Fruit fly (Drosophila melanogaster) whole organism, embryonic: ENCODE results near the gene CG13931.
A peak's percentile ranks its signal among the peaks of the same experiment; 100 is the strongest.

Experiments used
- B-H2 ChIP-seq: fragments of 200-800 bp; sonication (Bioruptor generic); optimal IDR thresholded peaks from 2 replicates; lab custom pipeline; 2018; ENCODE audit warnings: missing biosample characterization, mild to moderate bottlenecking, missing genetic modification characterization
- CG1024 ChIP-seq: fragments of 200-800 bp; sonication (Bioruptor generic); IDR thresholded peaks from 2 replicates; pipeline ENCODE4 v1.3.6; 2022; ENCODE audit warnings: missing biosample characterization, missing genetic modification characterization
- CG1233 ChIP-seq: fragments of 200-800 bp; sonication (Bioruptor generic); optimal IDR thresholded peaks from 4 replicates; lab custom pipeline; 2018; ENCODE audit warnings: missing biosample characterization, mild to moderate bottlenecking, missing genetic modification characterization
- CG13287 ChIP-seq: fragments of 200-800 bp; sonication (Bioruptor generic); IDR thresholded peaks from 2 replicates; pipeline ENCODE4 v1.3.6; 2022; ENCODE audit warnings: missing biosample characterization, missing genetic modification characterization; ENCODE audit not compliant: partially characterized antibody
- CG13624 ChIP-seq: fragments of 200-800 bp; sonication (Bioruptor generic); optimal IDR thresholded peaks from 2 replicates; lab custom pipeline; 2016; ENCODE audit warnings: missing biosample characterization, missing genetic modification characterization
- CG13775 ChIP-seq: fragments of 200-800 bp; sonication (Bioruptor generic); optimal IDR thresholded peaks from 3 replicates; lab custom pipeline; 2017; ENCODE audit warnings: missing biosample characterization, mild to moderate bottlenecking, missing genetic modification characterization
- CG14014 ChIP-seq: fragments of 200-800 bp; sonication (Bioruptor generic); IDR thresholded peaks from 2 replicates; pipeline ENCODE4 v1.3.6; 2022; ENCODE audit warnings: missing biosample characterization, missing genetic modification characterization
- CG17328 ChIP-seq: fragments of 200-800 bp; sonication (Bioruptor generic); IDR thresholded peaks from 2 replicates; pipeline ENCODE4 v1.3.6; 2022; ENCODE audit warnings: missing biosample characterization, missing genetic modification characterization
- CG17568 ChIP-seq: fragments of 200-800 bp; sonication (Bioruptor generic); optimal IDR thresholded peaks from 2 replicates; lab custom pipeline; 2018; ENCODE audit warnings: missing biosample characterization, mild to moderate bottlenecking, missing genetic modification characterization, moderate library complexity
- CG18764 ChIP-seq: fragments of 200-800 bp; sonication (Bioruptor generic); optimal IDR thresholded peaks from 3 replicates; lab custom pipeline; 2016; ENCODE audit warnings: missing biosample characterization, missing genetic modification characterization
- CG2875 ChIP-seq: fragments of 200-800 bp; sonication (Bioruptor generic); optimal IDR thresholded peaks from 2 replicates; lab custom pipeline; 2017; ENCODE audit warnings: missing biosample characterization, mild to moderate bottlenecking, missing genetic modification characterization, missing genetic modification reagents
- CG30431 ChIP-seq: fragments of 200-800 bp; sonication (Bioruptor generic); optimal IDR thresholded peaks from 2 replicates; lab custom pipeline; 2017; ENCODE audit warnings: missing biosample characterization, missing genetic modification characterization
- CG31441 ChIP-seq: fragments of 200-800 bp; sonication (Bioruptor generic); IDR thresholded peaks from 2 replicates; pipeline ENCODE4 v1.3.6; 2022; ENCODE audit warnings: missing biosample characterization, missing genetic modification characterization
- CG3847 ChIP-seq: fragments of 200-800 bp; sonication (Bioruptor generic); IDR thresholded peaks from 2 replicates; pipeline ENCODE4 v1.3.6; 2022; ENCODE audit warnings: missing biosample characterization, missing genetic modification characterization
- CG4617 ChIP-seq: fragments of 200-800 bp; sonication (Bioruptor generic); optimal IDR thresholded peaks from 3 replicates; lab custom pipeline; 2016; ENCODE audit warnings: missing biosample characterization, missing genetic modification characterization, borderline replicate concordance
- CG5953 ChIP-seq: fragments of 200-800 bp; sonication (Bioruptor generic); IDR thresholded peaks from 2 replicates; pipeline ENCODE4 v1.3.6; 2022; ENCODE audit warnings: missing biosample characterization, missing genetic modification characterization
- CG6683 ChIP-seq: fragments of 200-800 bp; sonication (Bioruptor generic); optimal IDR thresholded peaks from 2 replicates; lab custom pipeline; 2017; ENCODE audit warnings: missing biosample characterization, mild to moderate bottlenecking, missing genetic modification characterization, missing genetic modification reagents
- CG7786 ChIP-seq: fragments of 200-800 bp; sonication (Bioruptor generic); optimal IDR thresholded peaks from 2 replicates; lab custom pipeline; 2016; ENCODE audit warnings: missing biosample characterization, missing genetic modification characterization
- CG8281 ChIP-seq: fragments of 200-800 bp; sonication (Bioruptor generic); optimal IDR thresholded peaks from 2 replicates; lab custom pipeline; 2018; ENCODE audit warnings: missing biosample characterization, mild to moderate bottlenecking, missing genetic modification characterization, moderate library complexity
- CG8388 ChIP-seq: fragments of 200-800 bp; sonication (Bioruptor generic); optimal IDR thresholded peaks from 2 replicates; lab custom pipeline; 2019; ENCODE audit warnings: missing biosample characterization, mild to moderate bottlenecking, missing genetic modification characterization, moderate library complexity
- CG8924 ChIP-seq: fragments of 200-800 bp; optimal IDR thresholded peaks from 3 replicates; lab custom pipeline; 2019; ENCODE audit warnings: missing biosample characterization, mild to moderate bottlenecking, missing genetic modification characterization, moderate library complexity
- CG8944 ChIP-seq: fragments of 200-800 bp; sonication (Bioruptor generic); optimal IDR thresholded peaks from 3 replicates; lab custom pipeline; 2016; ENCODE audit warnings: missing biosample characterization, missing genetic modification characterization
- CG9437 ChIP-seq: fragments of 200-800 bp; sonication (Bioruptor generic); optimal IDR thresholded peaks from 2 replicates; lab custom pipeline; 2018; ENCODE audit warnings: missing biosample characterization, mild to moderate bottlenecking, missing genetic modification characterization
- Dbx ChIP-seq: fragments of 200-800 bp; sonication (Bioruptor generic); IDR thresholded peaks from 3 replicates; pipeline ENCODE4 v1.3.6; 2022; ENCODE audit warnings: missing biosample characterization, missing genetic modification characterization
- Eip74EF ChIP-seq, 2 experiments: fragments of 200-800 bp in 1 of 2; fragments of >200 bp in 1 of 2; sonication (Bioruptor generic) in 1 of 2; optimal IDR thresholded peaks; 2 replicates each; lab custom pipeline; 2017 to 2019; ENCODE audit warnings: missing biosample characterization in 2 of 2, missing genetic modification characterization in 2 of 2, mild to moderate bottlenecking in 1 of 2, moderate library complexity in 1 of 2
- GATAe ChIP-seq: fragments of 200-800 bp; sonication (Bioruptor generic); conservative IDR thresholded peaks from 2 replicates; pipeline ENCODE4 v1.3.6; 2022; ENCODE audit warnings: missing biosample characterization, missing genetic modification characterization
- HHEX ChIP-seq: fragments of 200-800 bp; sonication (Bioruptor generic); optimal IDR thresholded peaks from 3 replicates; lab custom pipeline; 2017; ENCODE audit warnings: missing biosample characterization, mild to moderate bottlenecking, missing genetic modification characterization, missing genetic modification reagents
- HmgZ ChIP-seq: fragments of 200-800 bp; sonication (Bioruptor generic); optimal IDR thresholded peaks from 2 replicates; lab custom pipeline; 2018; ENCODE audit warnings: missing biosample characterization, mild to moderate bottlenecking, missing genetic modification characterization
- Hr39 ChIP-seq: fragments of >200 bp; optimal IDR thresholded peaks from 2 replicates; lab custom pipeline; 2017
- Optix ChIP-seq: fragments of 200-800 bp; sonication (Bioruptor generic); IDR thresholded peaks from 3 replicates; pipeline ENCODE4 v1.3.6; 2022; ENCODE audit warnings: missing biosample characterization, missing genetic modification characterization
- Scr ChIP-seq: fragments of 200-800 bp; sonication (Bioruptor generic); IDR thresholded peaks from 2 replicates; pipeline ENCODE4 v1.3.6; 2022; ENCODE audit warnings: missing biosample characterization, missing genetic modification characterization; ENCODE audit not compliant: partially characterized antibody
- Usf ChIP-seq: fragments of 200-800 bp; sonication (Bioruptor generic); optimal IDR thresholded peaks from 2 replicates; lab custom pipeline; 2017; ENCODE audit warnings: missing genotype, missing biosample characterization, missing genetic modification characterization
- YL-1 ChIP-seq: fragments of 200-800 bp; sonication (Bioruptor generic); optimal IDR thresholded peaks from 3 replicates; lab custom pipeline; 2017; ENCODE audit warnings: missing biosample characterization, mild to moderate bottlenecking, missing genetic modification characterization
- cg ChIP-seq: fragments of 200-800 bp; sonication (Bioruptor generic); optimal IDR thresholded peaks from 3 replicates; lab custom pipeline; 2019; ENCODE audit warnings: missing biosample characterization, mild to moderate bottlenecking, missing genetic modification characterization, moderate library complexity
- insv ChIP-seq, 2 experiments: fragments of 200-800 bp; sonication (Bioruptor generic); optimal IDR thresholded peaks; 3 replicates each; lab custom pipeline; 2016 to 2018; ENCODE audit warnings: missing biosample characterization in 2 of 2, missing genetic modification characterization in 2 of 2
- jing ChIP-seq: fragments of 200-800 bp; sonication (Bioruptor generic); optimal IDR thresholded peaks from 2 replicates; lab custom pipeline; 2018; ENCODE audit warnings: missing biosample characterization, mild to moderate bottlenecking, missing genetic modification characterization
- lmd ChIP-seq: fragments of 200-800 bp; sonication (Bioruptor generic); IDR thresholded peaks from 2 replicates; pipeline ENCODE4 v1.3.6; 2022; ENCODE audit warnings: missing biosample characterization, missing genetic modification characterization
- nerfin-1 ChIP-seq: fragments of 200-800 bp; sonication (Bioruptor generic); optimal IDR thresholded peaks from 3 replicates; lab custom pipeline; 2019; ENCODE audit warnings: missing biosample characterization, mild to moderate bottlenecking, missing genetic modification characterization, moderate library complexity
- oc ChIP-seq: fragments of 200-800 bp; sonication (Bioruptor generic); optimal IDR thresholded peaks from 2 replicates; lab custom pipeline; 2018; ENCODE audit warnings: missing biosample characterization, mild to moderate bottlenecking, missing genetic modification characterization, moderate library complexity
- pb ChIP-seq: fragments of 200-800 bp; sonication (Bioruptor generic); optimal IDR thresholded peaks from 3 replicates; lab custom pipeline; 2016; ENCODE audit warnings: missing biosample characterization, missing genetic modification characterization
- pita ChIP-seq: fragments of 200-800 bp; sonication (Bioruptor generic); optimal IDR thresholded peaks from 2 replicates; lab custom pipeline; 2017; ENCODE audit warnings: missing biosample characterization, mild to moderate bottlenecking, missing genetic modification characterization
- pzg ChIP-seq: fragments of 200-800 bp; sonication (Bioruptor generic); optimal IDR thresholded peaks from 3 replicates; lab custom pipeline; 2018; ENCODE audit warnings: missing biosample characterization, mild to moderate bottlenecking, missing genetic modification characterization, moderate library complexity
- sc ChIP-seq, 3 experiments: fragments of >200 bp in 2 of 3; fragments of 200-800 bp in 1 of 3; sonication (Bioruptor generic) in 1 of 3; optimal IDR thresholded peaks; 2 replicates in 2 of 3; 3 replicates in 1 of 3; lab custom pipeline; 2017; ENCODE audit warnings: mild to moderate bottlenecking in 1 of 3, missing biosample characterization in 1 of 3, missing genetic modification characterization in 1 of 3, missing genetic modification reagents in 1 of 3
- shn ChIP-seq: fragments of 200-800 bp; sonication (Bioruptor generic); optimal IDR thresholded peaks from 3 replicates; lab custom pipeline; 2016; ENCODE audit warnings: missing biosample characterization, missing genetic modification characterization
- stc ChIP-seq: fragments of 200-800 bp; sonication (Bioruptor generic); IDR thresholded peaks from 2 replicates; pipeline ENCODE4 v1.3.6; 2022; ENCODE audit warnings: missing biosample characterization, missing genetic modification characterization
- tio ChIP-seq: fragments of 200-800 bp; sonication (Bioruptor generic); optimal IDR thresholded peaks from 2 replicates; lab custom pipeline; 2017; ENCODE audit warnings: missing biosample characterization, missing genetic modification characterization, inconsistent platforms
- tup ChIP-seq: fragments of 200-800 bp; sonication (Bioruptor generic); optimal IDR thresholded peaks from 2 replicates; lab custom pipeline; 2016; ENCODE audit warnings: missing biosample characterization, mild to moderate bottlenecking, missing genetic modification characterization, moderate library complexity
- wdn ChIP-seq: fragments of 200-800 bp; sonication (Bioruptor generic); IDR thresholded peaks from 2 replicates; pipeline ENCODE4 v1.3.6; 2022; ENCODE audit warnings: missing biosample characterization, missing genetic modification characterization

CG13931 gene

dm6 chr3L:1746338-1747199, 44.4 kb upstream of the CG13931 start, which contains the start of gene CG13921 (continued):
- TF ChIP-seq pita (GFP tag; lab: Kevin White, UChicago), result no peak
- TF ChIP-seq CG8388, result peak; percentile 99
- peak; percentile 99 for TF ChIP-seq CG14014
- peak; percentile 99 for TF ChIP-seq CG8944 (GFP tag; lab: Kevin White, UChicago)
- peak; percentile 99 for TF ChIP-seq CG5953 (GFP tag; lab: Robert Waterston, UW)
- peak; percentile 99 for TF ChIP-seq CG30431 (GFP tag; lab: Kevin White, UChicago)
- peak; percentile 31 for TF ChIP-seq pzg (GFP tag; lab: Kevin White, UChicago)
- peak; percentile 99 for TF ChIP-seq HHEX (GFP tag; lab: Kevin White, UChicago)
- peak; percentile 99 for TF ChIP-seq CG18764
- peak; percentile 98 for TF ChIP-seq HmgZ (tag; lab: Kevin White, UChicago)
- TF ChIP-seq CG1024 (GFP tag; lab: Robert Waterston, UW), result peak; percentile 98
- TF ChIP-seq cg (GFP tag; lab: Kevin White, UChicago), result peak; percentile 86
- TF ChIP-seq CG13624 (GFP tag; lab: Kevin White, UChicago), result peak; percentile 99
- TF ChIP-seq Hr39 (lab: Kevin White, UChicago), result no peak
- TF ChIP-seq Usf, result peak; percentile 99
- peak; percentile 99 for TF ChIP-seq CG1233 (GFP tag; lab: Kevin White, UChicago)
- peak; percentile 98 for TF ChIP-seq shn (GFP tag; lab: Kevin White, UChicago)
- peak; percentile 98 for TF ChIP-seq CG7786 (GFP tag; lab: Kevin White, UChicago)
- peak; percentile 99 for TF ChIP-seq Dbx (GFP tag; lab: Robert Waterston, UW)
- TF ChIP-seq tio (GFP tag; lab: Kevin White, UChicago), result peak; percentile 98
- no peak for TF ChIP-seq CG17568 (GFP tag; lab: Kevin White, UChicago)
- peak; percentile 99 for TF ChIP-seq CG8924 (tag; lab: Kevin White, UChicago)
- no peak for TF ChIP-seq sc (optimal IDR thresholded peaks at IDR 0.05; lab: Kevin White, UChicago)
- TF ChIP-seq sc (GFP tag; optimal IDR thresholded peaks at IDR 0.05; lab: Kevin White, UChicago), result peak; percentile 98
- TF ChIP-seq CG4617 (GFP tag; lab: Kevin White, UChicago), result peak; percentile 99
- peak; percentile 92 for TF ChIP-seq CG9437 (GFP tag; lab: Kevin White, UChicago)
- peak; percentile 99 for TF ChIP-seq lmd (GFP tag; lab: Robert Waterston, UW)
- peak; percentile 96 for TF ChIP-seq YL-1 (GFP tag; lab: Kevin White, UChicago)
- peak; percentile 98 for TF ChIP-seq tup (GFP tag; lab: Kevin White, UChicago)
- TF ChIP-seq CG8281 (tag; lab: Kevin White, UChicago), result peak; percentile 93
- peak; percentile 99 for TF ChIP-seq CG3847 (GFP tag; lab: Robert Waterston, UW)
- TF ChIP-seq Optix (GFP tag; lab: Robert Waterston, UW), result peak; percentile 99
- peak; percentile 99 for TF ChIP-seq CG2875 (GFP tag; lab: Kevin White, UChicago)
- TF ChIP-seq GATAe (GFP tag; lab: Robert Waterston, UW), result peak; percentile 91
- TF ChIP-seq CG17328 (GFP tag; lab: Robert Waterston, UW), result peak; percentile 99
- TF ChIP-seq nerfin-1 (tag; lab: Kevin White, UChicago), result peak; percentile 98
- peak; percentile 96 for TF ChIP-seq CG31441
- peak; percentile 98 for TF ChIP-seq wdn (GFP tag; lab: Robert Waterston, UW)
- TF ChIP-seq CG13287 (GFP tag; lab: Robert Waterston, UW), result no peak
- peak; percentile 69 to 76 for TF ChIP-seq insv (GFP tag; optimal IDR thresholded peaks at IDR 0.05; lab: Kevin White, UChicago)
- peak in 1 of 2 experiments; percentile 98 for TF ChIP-seq Eip74EF (GFP tag; optimal IDR thresholded peaks at IDR 0.05; lab: Kevin White, UChicago)
- peak; percentile 99 for TF ChIP-seq oc (tag; lab: Kevin White, UChicago)
- no peak for TF ChIP-seq Scr (GFP tag; lab: Robert Waterston, UW)
- TF ChIP-seq CG6683 (GFP tag; lab: Kevin White, UChicago), result peak; percentile 94
- peak; percentile 80 for TF ChIP-seq B-H2 (GFP tag; lab: Kevin White, UChicago)
- peak; percentile 99 for TF ChIP-seq pb (GFP tag; lab: Kevin White, UChicago)
- peak; percentile 98 for TF ChIP-seq jing
- peak; percentile 99 for TF ChIP-seq stc (GFP tag; lab: Robert Waterston, UW)
- TF ChIP-seq CG13775 (GFP tag; lab: Kevin White, UChicago), result peak; percentile 99
